Worm (Caenorhabditis elegans): ENCODE data around the gene C12D8.20.

C12D8.20 gene

ce11 chrV:10174632-10175075, 47.5 kb upstream of the C12D8.20 start (continued):
- TF ChIP-seq lim-7 (GFP tag; IDR thresholded peaks at IDR 0.05) (no peak), F37D6.2 (tag; optimal IDR thresholded peaks at IDR 0.05) (peak; percentile 84), rbr-2 (tag; optimal IDR thresholded peaks at IDR 0.05) (peak; percentile 89), ceh-20 (GFP tag; IDR thresholded peaks at IDR 0.05) (peak; percentile 58; the same call in 1 of the 2 replicates), cey-2 (tag; optimal IDR thresholded peaks at IDR 0.05; ENCODE audit: borderline replicate concordance, insufficient read depth) (no peak), R02D3.7 (tag; optimal IDR thresholded peaks at IDR 0.05) (no peak), ZK337.2 (GFP tag; IDR thresholded peaks at IDR 0.05) (no peak), spr-3 (GFP tag; optimal IDR thresholded peaks at IDR 0.05) (no peak), daf-8 (GFP tag; IDR thresholded peaks at IDR 0.05) (no peak), spr-1 (tag; optimal IDR thresholded peaks at IDR 0.05) (no peak), ceh-32 (tag; optimal IDR thresholded peaks at IDR 0.05; ENCODE audit: poor library complexity) (no peak), dve-1 (tag; optimal IDR thresholded peaks at IDR 0.05; ENCODE audit: insufficient read depth) (no peak), ZK546.5 (tag; optimal IDR thresholded peaks at IDR 0.05) (no peak), F44E2.7 (GFP tag; IDR thresholded peaks at IDR 0.05) (no peak), unc-39 (tag; optimal IDR thresholded peaks at IDR 0.05) (no peak), gei-8 (GFP tag; optimal IDR thresholded peaks at IDR 0.05) (no peak), hif-1 (tag; optimal IDR thresholded peaks at IDR 0.05) (peak in 1 of 2 experiments; percentile 66)

DNA sequence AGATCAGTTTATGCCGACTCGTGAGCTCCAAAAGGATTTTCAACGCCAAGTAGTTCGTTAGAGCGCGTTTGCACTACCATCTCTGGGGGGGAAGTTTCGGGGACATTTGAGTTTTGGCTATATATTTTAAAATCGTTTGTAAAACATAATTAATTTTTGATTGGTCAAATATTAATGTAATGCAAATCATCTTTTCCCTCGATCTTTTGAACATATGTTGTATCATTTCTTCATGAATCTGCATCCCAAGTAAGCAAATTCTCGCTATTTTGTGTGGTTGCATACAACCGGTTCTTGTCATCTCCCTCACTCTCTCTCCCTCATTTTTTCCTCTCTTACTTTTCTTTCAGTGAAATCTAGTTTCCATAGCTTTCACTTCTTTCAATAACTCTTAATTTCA, 43.9 kb upstream of the C12D8.20 start:
- TF ChIP-seq nhr-48 (tag; optimal IDR thresholded peaks at IDR 0.05) (no peak), F49E8.2 (tag; optimal IDR thresholded peaks at IDR 0.05; ENCODE audit: borderline replicate concordance) (no peak), aha-1 (tag) (no peak), dmd-6 (GFP tag; IDR thresholded peaks at IDR 0.05) (peak; percentile 16; the same call in 1 of the 2 replicates), nhr-77 (tag; optimal IDR thresholded peaks at IDR 0.05) (no peak), ZK337.2 (GFP tag; IDR thresholded peaks at IDR 0.05) (no peak), nhr-6 (tag; optimal IDR thresholded peaks at IDR 0.05) (no peak), unc-39 (tag; optimal IDR thresholded peaks at IDR 0.05) (no peak), lsy-2 (tag; optimal IDR thresholded peaks at IDR 0.05) (peak in 1 of 2 experiments; percentile 64), madf-5 (GFP tag; IDR thresholded peaks at IDR 0.05) (no peak), lin-15B (tag; optimal IDR thresholded peaks at IDR 0.05) (no peak), T20F7.1 (GFP tag; optimal IDR thresholded peaks at IDR 0.05) (peak; percentile 51), F10B5.3 (tag; optimal IDR thresholded peaks at IDR 0.05) (no peak), nhr-25 (tag; optimal IDR thresholded peaks at IDR 0.05; ENCODE audit: borderline replicate concordance, insufficient read depth) (no peak), F26F4.8 (GFP tag; conservative IDR thresholded peaks at IDR 0.05) (no peak), gei-8 (GFP tag; optimal IDR thresholded peaks at IDR 0.05) (no peak), ceh-82 (tag; optimal IDR thresholded peaks at IDR 0.05) (no peak), php-3 (GFP tag; IDR thresholded peaks at IDR 0.05) (no peak), egl-27 (tag; optimal IDR thresholded peaks at IDR 0.05) (no peak), Y105C5A.15 (GFP tag; IDR thresholded peaks at IDR 0.05) (no peak), mdt-29 (GFP tag; IDR thresholded peaks at IDR 0.05) (no peak), snpc-1.2 (GFP tag; IDR thresholded peaks at IDR 0.05) (no peak), dpl-1 (GFP tag; optimal IDR thresholded peaks at IDR 0.05) (peak; percentile 27), unc-130 (GFP tag; optimal IDR thresholded peaks at IDR 0.05) (peak; percentile 17), spr-1 (tag; optimal IDR thresholded peaks at IDR 0.05) (peak; percentile 14), daf-12 (tag; optimal IDR thresholded peaks at IDR 0.05) (no peak), ceh-20 (GFP tag; IDR thresholded peaks at IDR 0.05) (no peak), zag-1 (tag; optimal IDR thresholded peaks at IDR 0.05) (peak; percentile 32), ceh-28 (tag; optimal IDR thresholded peaks at IDR 0.05) (no peak), attf-4 (tag; optimal IDR thresholded peaks at IDR 0.05) (no peak), mxl-2 (GFP tag; conservative IDR thresholded peaks at IDR 0.05) (no peak), mxl-3 (GFP tag; optimal IDR thresholded peaks at IDR 0.05) (peak; percentile 24), pha-4 (GFP tag; IDR thresholded peaks at IDR 0.05) (no peak), pha-4 (tag; optimal IDR thresholded peaks at IDR 0.05) (no peak), lin-13 (GFP tag; optimal IDR thresholded peaks at IDR 0.05) (no peak), lim-7 (GFP tag; IDR thresholded peaks at IDR 0.05) (no peak), zfp-3 (GFP tag; conservative IDR thresholded peaks at IDR 0.05) (no peak), nhr-28 (tag; optimal IDR thresholded peaks at IDR 0.05) (peak; percentile 40), lin-38 (GFP tag; IDR thresholded peaks at IDR 0.05) (peak; percentile 93)
